Fruit fly (Drosophila melanogaster) Kc167 (cell line): Measurements from ENCODE around the gene CG4151.

Source experiments
- Myc ChIP-seq: fragments of >200 bp; optimal IDR thresholded peaks from 2 replicates; lab custom pipeline; 2017; ENCODE audit warnings: missing external identifiers
- Sin3A ChIP-seq: fragments of >200 bp; optimal IDR thresholded peaks from 2 replicates; lab custom pipeline; 2018; ENCODE audit warnings: missing external identifiers
- h ChIP-seq: fragments of >200 bp; optimal IDR thresholded peaks from 3 replicates; lab custom pipeline; 2018; ENCODE audit warnings: missing external identifiers
- psq ChIP-seq: fragments of >200 bp; optimal IDR thresholded peaks from 2 replicates; lab custom pipeline; 2017; ENCODE audit warnings: missing external identifiers

DNA sequence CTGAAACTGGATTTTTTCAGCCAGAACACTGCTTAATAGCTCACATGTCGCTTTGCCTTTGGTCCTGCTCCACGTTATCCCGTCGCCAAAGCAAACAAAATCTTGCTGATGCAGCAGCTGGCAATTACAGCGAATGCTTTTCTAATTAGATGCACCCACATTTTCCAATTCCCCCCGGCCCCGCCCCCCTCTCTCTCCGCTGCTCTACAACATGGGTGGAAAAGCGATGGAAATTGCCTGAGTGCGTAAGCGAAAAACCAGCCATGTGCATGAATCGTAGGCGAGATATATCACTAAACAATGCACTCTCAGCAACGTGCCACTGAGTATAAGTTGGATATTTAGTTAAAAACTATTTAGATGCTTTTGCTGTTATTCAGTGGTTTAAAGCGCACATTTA lies 13.9 kb downstream of the CG4151 start:
- no peak for TF ChIP-seq psq (lab: Kevin White, UChicago)
- TF ChIP-seq Sin3A (lab: Kevin White, UChicago), result no peak
- no peak for TF ChIP-seq h (lab: Kevin White, UChicago)
- TF ChIP-seq Myc (lab: Kevin White, UChicago), result no peak
